Worm (Caenorhabditis elegans) whole organism, mixed stage, embryonic: ENCODE results near the gene srj-54.

Source experiments
- M03D4.4 ChIP-seq: sonication (generic microtip); optimal IDR thresholded peaks from 2 replicates; lab custom pipeline; 2017; ENCODE audit warnings: mild to moderate bottlenecking, missing genetic modification characterization, missing compliant biosample characterization
- bed-3 ChIP-seq: fragments of 200-800 bp; sonication (Bioruptor generic); optimal IDR thresholded peaks from 3 replicates; lab custom pipeline; 2018; ENCODE audit warnings: mild to moderate bottlenecking, missing genetic modification characterization, moderate library complexity, missing compliant biosample characterization
- blmp-1 ChIP-seq: fragments of 150-350 bp; optimal IDR thresholded peaks from 2 replicates; lab custom pipeline; 2014; ENCODE audit warnings: missing biosample characterization, missing genetic modification characterization
- ceh-39 ChIP-seq: fragments of 150-350 bp; optimal IDR thresholded peaks from 2 replicates; lab custom pipeline; 2014; ENCODE audit warnings: missing biosample characterization, missing genetic modification characterization
- ceh-43 ChIP-seq: fragments of 200-800 bp; sonication (Bioruptor generic); optimal IDR thresholded peaks from 2 replicates; lab custom pipeline; 2018; ENCODE audit warnings: mild to moderate bottlenecking, missing genetic modification characterization, moderate library complexity, missing compliant biosample characterization
- ceh-83 ChIP-seq: fragments of 200-800 bp; sonication (Bioruptor generic); optimal IDR thresholded peaks from 2 replicates; lab custom pipeline; 2018; ENCODE audit warnings: mild to moderate bottlenecking, missing genetic modification characterization, missing compliant biosample characterization
- ces-1 ChIP-seq: fragments of 150-350 bp; optimal IDR thresholded peaks from 2 replicates; lab custom pipeline; 2014; ENCODE audit warnings: missing biosample characterization, missing genetic modification reagents, missing genetic modification characterization
- cnd-1 ChIP-seq: fragments of 200-800 bp; sonication (Bioruptor generic); optimal IDR thresholded peaks from 2 replicates; lab custom pipeline; 2018; ENCODE audit warnings: mild to moderate bottlenecking, missing genetic modification characterization, missing compliant biosample characterization
- drap-1 ChIP-seq: fragments of 200-800 bp; sonication (Bioruptor generic); optimal IDR thresholded peaks from 3 replicates; lab custom pipeline; 2018; ENCODE audit warnings: mild to moderate bottlenecking, missing genetic modification characterization, missing compliant biosample characterization
- elt-3 ChIP-seq: fragments of 150-350 bp; optimal IDR thresholded peaks from 2 replicates; lab custom pipeline; 2014; ENCODE audit warnings: missing biosample characterization, missing genetic modification characterization
- flh-1 ChIP-seq: fragments of 200-800 bp; sonication (Bioruptor generic); optimal IDR thresholded peaks from 2 replicates; lab custom pipeline; 2018; ENCODE audit warnings: mild to moderate bottlenecking, missing genetic modification characterization, moderate library complexity, missing compliant biosample characterization
- hlh-1 ChIP-seq: fragments of 150-350 bp; optimal IDR thresholded peaks from 2 replicates; lab custom pipeline; 2014; ENCODE audit warnings: missing biosample characterization, missing genetic modification reagents, missing genetic modification characterization
- lin-13 ChIP-seq: fragments of 150-350 bp; optimal IDR thresholded peaks from 2 replicates; lab custom pipeline; 2014; ENCODE audit warnings: missing biosample characterization, missing genetic modification characterization
- lin-32 ChIP-seq: fragments of 200-800 bp; sonication (Bioruptor generic); optimal IDR thresholded peaks from 2 replicates; lab custom pipeline; 2018; ENCODE audit warnings: mild to moderate bottlenecking, missing genetic modification characterization, missing compliant biosample characterization
- mab-5 ChIP-seq: fragments of 150-350 bp; optimal IDR thresholded peaks from 2 replicates; lab custom pipeline; 2014; ENCODE audit warnings: missing biosample characterization, missing genetic modification characterization
- mep-1 ChIP-seq: fragments of 150-350 bp; optimal IDR thresholded peaks from 2 replicates; lab custom pipeline; 2017; ENCODE audit warnings: missing biosample characterization, missing genetic modification reagents, missing genetic modification characterization, inconsistent platforms
- mls-2 ChIP-seq: sonication (generic microtip); optimal IDR thresholded peaks from 2 replicates; lab custom pipeline; 2016; ENCODE audit warnings: mild to moderate bottlenecking, missing genetic modification characterization, moderate library complexity, missing compliant biosample characterization
- nhr-12 ChIP-seq: fragments of 150-350 bp; optimal IDR thresholded peaks from 2 replicates; lab custom pipeline; 2014; ENCODE audit warnings: missing biosample characterization, missing genetic modification characterization
- nhr-237 ChIP-seq: fragments of 150-350 bp; optimal IDR thresholded peaks from 2 replicates; lab custom pipeline; 2014; ENCODE audit warnings: missing biosample characterization, missing genetic modification characterization
- nhr-28 ChIP-seq: fragments of 150-350 bp; optimal IDR thresholded peaks from 2 replicates; lab custom pipeline; 2014; ENCODE audit warnings: missing biosample characterization, missing genetic modification characterization
- nhr-76 ChIP-seq: sonication (generic microtip); optimal IDR thresholded peaks from 2 replicates; lab custom pipeline; 2017; ENCODE audit warnings: missing biosample characterization, missing genetic modification characterization
- pha-4 ChIP-seq: fragments of 150-350 bp; optimal IDR thresholded peaks from 2 replicates; lab custom pipeline; 2018; ENCODE audit warnings: missing biosample characterization, missing genetic modification reagents, missing genetic modification characterization
- snpc-4 ChIP-seq: fragments of 150-350 bp; optimal IDR thresholded peaks from 2 replicates; lab custom pipeline; 2014; ENCODE audit warnings: missing biosample characterization, missing genetic modification characterization
- sptf-1 ChIP-seq: sonication (generic microtip); optimal IDR thresholded peaks from 2 replicates; lab custom pipeline; 2017; ENCODE audit warnings: mild to moderate bottlenecking, missing genetic modification characterization, moderate library complexity, missing compliant biosample characterization
- unc-120 ChIP-seq: sonication (generic microtip); optimal IDR thresholded peaks from 2 replicates; lab custom pipeline; 2017; ENCODE audit warnings: missing genetic modification characterization, missing compliant biosample characterization; ENCODE audit not compliant: poor library complexity, severe bottlenecking
- unc-39 ChIP-seq: fragments of 150-350 bp; optimal IDR thresholded peaks from 2 replicates; lab custom pipeline; 2014; ENCODE audit warnings: missing biosample characterization, missing genetic modification characterization
- unc-62 ChIP-seq: fragments of 150-350 bp; optimal IDR thresholded peaks from 2 replicates; lab custom pipeline; 2014; ENCODE audit warnings: missing biosample characterization, missing genetic modification reagents, missing genetic modification characterization
- zip-8 ChIP-seq: fragments of 150-350 bp; optimal IDR thresholded peaks from 2 replicates; lab custom pipeline; 2014; ENCODE audit warnings: missing biosample characterization, missing genetic modification characterization
- ztf-11 ChIP-seq: fragments of 150-350 bp; optimal IDR thresholded peaks from 2 replicates; lab custom pipeline; 2014; ENCODE audit warnings: missing biosample characterization, missing genetic modification characterization

srj-54 gene

ce11 chrV:2880356-2880755 is 20.7 kb upstream of the srj-54 start:
- TF ChIP-seq pha-4 (tag; lab: Kevin White, UChicago) (no peak), ces-1 (GFP tag; lab: Kevin White, UChicago) (no peak), unc-120 (no peak), nhr-76 (tag; lab: Kevin White, UChicago) (no peak), lin-32 (GFP tag; lab: Kevin White, UChicago) (no peak), nhr-12 (tag; lab: Kevin White, UChicago) (no peak), elt-3 (tag; lab: Kevin White, UChicago) (no peak), M03D4.4 (tag; lab: Kevin White, UChicago) (no peak), hlh-1 (no peak), lin-13 (tag; lab: Kevin White, UChicago) (no peak), ztf-11 (no peak), cnd-1 (no peak), mep-1 (tag; lab: Kevin White, UChicago) (no peak), nhr-28 (tag; lab: Kevin White, UChicago) (no peak), drap-1 (GFP tag; lab: Kevin White, UChicago) (no peak), ceh-39 (tag; lab: Kevin White, UChicago) (no peak), ceh-43 (GFP tag; lab: Kevin White, UChicago) (no peak), flh-1 (GFP tag; lab: Kevin White, UChicago) (no peak), unc-62 (GFP tag; lab: Kevin White, UChicago) (no peak)

- TF ChIP-seq ztf-11 (no peak), flh-1 (GFP tag; lab: Kevin White, UChicago) (no peak), mls-2 (tag; lab: Kevin White, UChicago) (no peak)
Measured at ce11 chrV:2879801-2880200, 20.2 kb upstream of the srj-54 start, which contains the start of gene str-39. TSS of gene str-39 (minus strand) at chrV:2879901.

- TF ChIP-seq snpc-4 (tag; lab: Kevin White, UChicago) (no peak), M03D4.4 (tag; lab: Kevin White, UChicago) (no peak), mab-5 (tag; lab: Kevin White, UChicago) (no peak), bed-3 (GFP tag; lab: Kevin White, UChicago) (no peak), zip-8 (tag; lab: Kevin White, UChicago) (peak; percentile 31), mep-1 (tag; lab: Kevin White, UChicago) (peak; percentile 8), drap-1 (GFP tag; lab: Kevin White, UChicago) (no peak), sptf-1 (tag; lab: Kevin White, UChicago) (no peak), ceh-43 (GFP tag; lab: Kevin White, UChicago) (no peak), ceh-83 (GFP tag; lab: Kevin White, UChicago) (no peak), ceh-39 (tag; lab: Kevin White, UChicago) (no peak), unc-39 (no peak), nhr-28 (tag; lab: Kevin White, UChicago) (no peak), nhr-237 (no peak), blmp-1 (tag; lab: Kevin White, UChicago) (no peak)
Measured at ce11 chrV:2877509-2877908, 17.9 kb upstream of the srj-54 start, which contains the start of gene F37B4.10. TSS of gene F37B4.10 (minus strand) at chrV:2877609.

- TF ChIP-seq unc-62 (GFP tag; lab: Kevin White, UChicago) (no peak), nhr-76 (tag; lab: Kevin White, UChicago) (no peak), M03D4.4 (tag; lab: Kevin White, UChicago) (no peak)
- TF ChIP-seq, all 35 proteins: peak for 0
Measured at ce11 chrV:2876188-2876831, 16.7 kb upstream of the srj-54 start.

ce11 chrV:2875422-2875821 is 15.8 kb upstream of the srj-54 start, which contains the start of gene folt-2:
TSS of gene folt-2 (minus strand) at chrV:2875600.
- TF ChIP-seq mep-1 (tag; lab: Kevin White, UChicago) (no peak), unc-120 (no peak), unc-62 (GFP tag; lab: Kevin White, UChicago) (no peak), hlh-1 (no peak), mab-5 (tag; lab: Kevin White, UChicago) (no peak), mls-2 (tag; lab: Kevin White, UChicago) (no peak), blmp-1 (tag; lab: Kevin White, UChicago) (no peak), flh-1 (GFP tag; lab: Kevin White, UChicago) (no peak), nhr-28 (tag; lab: Kevin White, UChicago) (no peak), ces-1 (GFP tag; lab: Kevin White, UChicago) (no peak), ztf-11 (no peak)
